Worm (Caenorhabditis elegans): ENCODE measurements around the gene plg-1.

DNA sequence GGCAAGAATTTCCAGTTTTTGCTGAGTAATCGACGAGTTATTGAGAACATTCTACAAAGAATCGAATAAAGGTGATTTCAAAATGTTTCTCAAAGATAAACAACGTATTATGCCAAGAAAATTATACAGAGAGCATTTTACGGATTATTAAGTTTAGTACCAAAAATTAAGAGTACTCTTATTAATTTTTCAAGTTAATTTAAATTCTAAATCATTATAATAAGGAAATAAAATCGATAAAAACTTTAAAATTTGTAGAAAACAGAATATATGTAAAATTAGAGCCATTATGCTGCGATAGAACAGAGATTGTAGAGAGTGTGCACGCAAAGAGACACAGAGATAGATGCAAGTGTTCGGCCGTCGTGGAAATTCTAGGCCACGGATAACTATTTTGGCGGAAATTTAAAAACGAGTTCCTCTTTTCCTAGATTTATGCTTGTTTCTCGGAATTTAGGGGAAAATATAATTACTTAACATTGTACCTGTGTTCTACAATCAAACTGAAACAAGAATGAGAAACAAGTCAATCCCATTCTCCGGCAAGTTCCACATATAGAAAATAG is 1.5 kb upstream of the plg-1 start, which contains the start of gene F44E2.9:
- TF ChIP-seq zag-1 (tag; optimal IDR thresholded peaks at IDR 0.05) (no peak), elt-3 (tag; optimal IDR thresholded peaks at IDR 0.05) (no peak), dmd-4 (tag; optimal IDR thresholded peaks at IDR 0.05) (no peak), lin-13 (GFP tag; optimal IDR thresholded peaks at IDR 0.05) (no peak)
